Fruit fly (Drosophila melanogaster) whole organism, embryonic: ENCODE results near the gene Trm7-34.

ENCODE experiments used
- Atf3 ChIP-seq: fragments of 200-800 bp; sonication (Bioruptor generic); optimal IDR thresholded peaks from 3 replicates; lab custom pipeline; 2016; ENCODE audit warnings: missing biosample characterization, missing genetic modification characterization
- CG10366 ChIP-seq: fragments of 200-800 bp; sonication (Bioruptor generic); IDR thresholded peaks from 2 replicates; pipeline ENCODE4 v1.3.6; 2022; ENCODE audit warnings: missing biosample characterization, missing genetic modification characterization
- CG10543 ChIP-seq: fragments of 200-800 bp; sonication (Bioruptor generic); optimal IDR thresholded peaks from 3 replicates; lab custom pipeline; 2017; ENCODE audit warnings: missing biosample characterization, mild to moderate bottlenecking, missing genetic modification characterization, moderate library complexity
- CG10565 ChIP-seq: fragments of 200-800 bp; sonication (Bioruptor generic); optimal IDR thresholded peaks from 3 replicates; lab custom pipeline; 2016; ENCODE audit warnings: missing biosample characterization, mild to moderate bottlenecking, missing genetic modification characterization
- CG11560 ChIP-seq: fragments of 200-800 bp; sonication (Bioruptor generic); IDR thresholded peaks from 3 replicates; pipeline ENCODE4 v1.3.6; 2022; ENCODE audit warnings: missing biosample characterization, missing genetic modification characterization
- CG13296 ChIP-seq: fragments of 200-800 bp; sonication (Bioruptor generic); optimal IDR thresholded peaks from 3 replicates; lab custom pipeline; 2018; ENCODE audit warnings: missing biosample characterization, mild to moderate bottlenecking, missing genetic modification characterization
- CG13624 ChIP-seq: fragments of 200-800 bp; sonication (Bioruptor generic); optimal IDR thresholded peaks from 2 replicates; lab custom pipeline; 2016; ENCODE audit warnings: missing biosample characterization, missing genetic modification characterization
- CG17829 ChIP-seq: fragments of 200-800 bp; optimal IDR thresholded peaks from 2 replicates; lab custom pipeline; 2019; ENCODE audit warnings: missing biosample characterization, mild to moderate bottlenecking, missing genetic modification characterization, moderate library complexity
- CG30431 ChIP-seq: fragments of 200-800 bp; sonication (Bioruptor generic); optimal IDR thresholded peaks from 2 replicates; lab custom pipeline; 2017; ENCODE audit warnings: missing biosample characterization, missing genetic modification characterization
- CG3407 ChIP-seq: fragments of 200-800 bp; sonication (Bioruptor generic); optimal IDR thresholded peaks from 2 replicates; lab custom pipeline; 2018; ENCODE audit warnings: missing biosample characterization, mild to moderate bottlenecking, missing genetic modification characterization
- CG34224 ChIP-seq: fragments of 200-800 bp; sonication (Bioruptor generic); IDR thresholded peaks from 3 replicates; pipeline ENCODE4 v1.3.6; 2022; ENCODE audit warnings: missing biosample characterization, missing genetic modification characterization; ENCODE audit not compliant: partially characterized antibody
- CG3995 ChIP-seq: fragments of 200-800 bp; sonication (Bioruptor generic); optimal IDR thresholded peaks from 3 replicates; lab custom pipeline; 2016; ENCODE audit warnings: missing biosample characterization, missing genetic modification characterization
- CG4424 ChIP-seq: fragments of 200-800 bp; sonication (Bioruptor generic); optimal IDR thresholded peaks from 3 replicates; lab custom pipeline; 2016; ENCODE audit warnings: missing biosample characterization, missing genetic modification characterization
- CG6683 ChIP-seq: fragments of 200-800 bp; sonication (Bioruptor generic); optimal IDR thresholded peaks from 2 replicates; lab custom pipeline; 2017; ENCODE audit warnings: missing biosample characterization, mild to moderate bottlenecking, missing genetic modification characterization, missing genetic modification reagents
- CG7271 ChIP-seq: fragments of 200-800 bp; sonication (Bioruptor generic); optimal IDR thresholded peaks from 2 replicates; lab custom pipeline; 2018; ENCODE audit warnings: missing biosample characterization, mild to moderate bottlenecking, missing genetic modification characterization, moderate library complexity
- CG7556 ChIP-seq: fragments of 200-800 bp; sonication (Bioruptor generic); optimal IDR thresholded peaks from 2 replicates; lab custom pipeline; 2017; ENCODE audit warnings: missing biosample characterization, mild to moderate bottlenecking, missing genetic modification characterization
- CG7839 ChIP-seq: fragments of 200-800 bp; sonication (Bioruptor generic); optimal IDR thresholded peaks from 3 replicates; lab custom pipeline; 2018; ENCODE audit warnings: missing biosample characterization, mild to moderate bottlenecking, missing genetic modification characterization, moderate library complexity
- CG7963 ChIP-seq: fragments of 200-800 bp; sonication (Bioruptor generic); IDR thresholded peaks from 3 replicates; pipeline ENCODE4 v1.3.6; 2022; ENCODE audit warnings: missing biosample characterization, missing genetic modification characterization; ENCODE audit not compliant: partially characterized antibody
- CG8478 ChIP-seq: fragments of >200 bp; optimal IDR thresholded peaks from 2 replicates; lab custom pipeline; 2018
- CkIIα-i1 ChIP-seq: fragments of 200-800 bp; sonication (Bioruptor generic); IDR thresholded peaks from 2 replicates; pipeline ENCODE4 v1.3.6; 2022; ENCODE audit warnings: missing biosample characterization, missing genetic modification characterization
- Deaf1 ChIP-seq: fragments of 200-800 bp; optimal IDR thresholded peaks from 3 replicates; lab custom pipeline; 2019; ENCODE audit warnings: missing biosample characterization, mild to moderate bottlenecking, missing genetic modification characterization, moderate library complexity
- ERR ChIP-seq: fragments of 200-800 bp; sonication (Bioruptor generic); optimal IDR thresholded peaks from 2 replicates; lab custom pipeline; 2016; ENCODE audit warnings: missing biosample characterization, missing genetic modification characterization
- Hr3 ChIP-seq: fragments of 200-800 bp; sonication (Bioruptor generic); optimal IDR thresholded peaks from 3 replicates; lab custom pipeline; 2016; ENCODE audit warnings: missing biosample characterization, missing genetic modification characterization
- Oaz ChIP-seq: fragments of 200-800 bp; sonication (Bioruptor generic); IDR thresholded peaks from 2 replicates; pipeline ENCODE4 v1.3.6; 2022; ENCODE audit warnings: missing biosample characterization, missing genetic modification characterization
- Pdp1 ChIP-seq, 2 experiments: fragments of 200-800 bp; sonication (Bioruptor generic); optimal IDR thresholded peaks; 3 replicates each; lab custom pipeline; 2016; ENCODE audit warnings: missing biosample characterization in 2 of 2, missing genetic modification characterization in 2 of 2, mild to moderate bottlenecking in 1 of 2, moderate library complexity in 1 of 2
- Ravus ChIP-seq: fragments of 200-800 bp; sonication (Bioruptor generic); IDR thresholded peaks from 2 replicates; pipeline ENCODE4 v1.3.6; 2022; ENCODE audit warnings: missing biosample characterization, missing genetic modification characterization
- Ssrp ChIP-seq: fragments of 200-800 bp; sonication (Bioruptor generic); optimal IDR thresholded peaks from 2 replicates; lab custom pipeline; 2018; ENCODE audit warnings: missing biosample characterization, mild to moderate bottlenecking, missing genetic modification characterization, moderate library complexity
- Stat92E ChIP-seq, 3 experiments: fragments of >200 bp in 2 of 3; fragments of 200-800 bp in 1 of 3; sonication (Bioruptor generic) in 1 of 3; optimal IDR thresholded peaks; 2 replicates each; lab custom pipeline; 2017 to 2019; ENCODE audit warnings: missing biosample characterization in 3 of 3, missing genetic modification characterization in 3 of 3, mild to moderate bottlenecking in 1 of 3, moderate library complexity in 1 of 3
- TFAM ChIP-seq: fragments of 200-800 bp; sonication (Bioruptor generic); optimal IDR thresholded peaks from 2 replicates; lab custom pipeline; 2017; ENCODE audit warnings: missing biosample characterization, missing genetic modification characterization, inconsistent platforms
- ara ChIP-seq: fragments of 200-800 bp; sonication (Bioruptor generic); IDR thresholded peaks from 2 replicates; pipeline ENCODE4 v1.3.6; 2022; ENCODE audit warnings: missing biosample characterization, missing genetic modification characterization
- ato ChIP-seq: fragments of 200-800 bp; sonication (Bioruptor generic); IDR thresholded peaks from 2 replicates; pipeline ENCODE4 v1.3.6; 2022; ENCODE audit warnings: missing biosample characterization, missing genetic modification characterization; ENCODE audit not compliant: partially characterized antibody
- croc ChIP-seq: fragments of 200-800 bp; sonication (Bioruptor generic); conservative IDR thresholded peaks from 3 replicates; pipeline ENCODE4 v1.3.6; 2022; ENCODE audit warnings: missing biosample characterization, missing genetic modification characterization
- dysf ChIP-seq: fragments of 200-800 bp; sonication (Bioruptor generic); IDR thresholded peaks from 3 replicates; pipeline ENCODE4 v1.3.6; 2022; ENCODE audit warnings: missing biosample characterization, missing genetic modification characterization
- ewg ChIP-seq: fragments of 200-800 bp; sonication (Bioruptor generic); optimal IDR thresholded peaks from 3 replicates; lab custom pipeline; 2017; ENCODE audit warnings: mild to moderate bottlenecking, missing biosample characterization, missing genetic modification reagents, missing genetic modification characterization
- gcm ChIP-seq: fragments of 200-800 bp; sonication (Bioruptor generic); optimal IDR thresholded peaks from 2 replicates; lab custom pipeline; 2019; ENCODE audit warnings: missing biosample characterization, mild to moderate bottlenecking, missing genetic modification characterization, moderate library complexity
- gsb-n ChIP-seq: fragments of 200-800 bp; sonication (Bioruptor generic); optimal IDR thresholded peaks from 3 replicates; lab custom pipeline; 2018; ENCODE audit warnings: missing biosample characterization, mild to moderate bottlenecking, missing genetic modification characterization
- hth ChIP-seq: fragments of >200 bp; optimal IDR thresholded peaks from 2 replicates; lab custom pipeline; 2017; ENCODE audit warnings: inconsistent platforms
- kni ChIP-seq: fragments of 200-800 bp; sonication (Bioruptor generic); optimal IDR thresholded peaks from 3 replicates; lab custom pipeline; 2017; ENCODE audit warnings: mild to moderate bottlenecking, missing biosample characterization, missing genetic modification reagents, missing genetic modification characterization
- luna ChIP-seq: fragments of 200-800 bp; sonication (Bioruptor generic); optimal IDR thresholded peaks from 2 replicates; lab custom pipeline; 2016; ENCODE audit warnings: missing biosample characterization, missing genetic modification characterization
- p53 ChIP-seq: fragments of 200-800 bp; sonication (Bioruptor generic); optimal IDR thresholded peaks from 2 replicates; lab custom pipeline; 2016; ENCODE audit warnings: missing biosample characterization, missing genetic modification characterization
- pb ChIP-seq: fragments of 200-800 bp; sonication (Bioruptor generic); optimal IDR thresholded peaks from 3 replicates; lab custom pipeline; 2016; ENCODE audit warnings: missing biosample characterization, missing genetic modification characterization
- pzg ChIP-seq: fragments of 200-800 bp; sonication (Bioruptor generic); optimal IDR thresholded peaks from 3 replicates; lab custom pipeline; 2018; ENCODE audit warnings: missing biosample characterization, mild to moderate bottlenecking, missing genetic modification characterization, moderate library complexity
- seq ChIP-seq: fragments of 200-800 bp; sonication (Bioruptor generic); IDR thresholded peaks from 2 replicates; pipeline ENCODE4 v1.3.6; 2022; ENCODE audit warnings: missing biosample characterization, missing genetic modification characterization
- sob ChIP-seq: fragments of 200-800 bp; sonication (Bioruptor generic); IDR thresholded peaks from 2 replicates; pipeline ENCODE4 v1.3.6; 2022; ENCODE audit warnings: missing biosample characterization, missing genetic modification characterization
- sqz ChIP-seq: fragments of 200-800 bp; sonication (Bioruptor generic); optimal IDR thresholded peaks from 3 replicates; lab custom pipeline; 2018; ENCODE audit warnings: missing biosample characterization, mild to moderate bottlenecking, missing genetic modification characterization
- sr ChIP-seq: fragments of 200-800 bp; sonication (Bioruptor generic); IDR thresholded peaks from 3 replicates; pipeline ENCODE4 v1.3.6; 2022; ENCODE audit warnings: missing biosample characterization, missing genetic modification characterization
- ssp ChIP-seq: fragments of 200-800 bp; sonication (Bioruptor generic); IDR thresholded peaks from 2 replicates; pipeline ENCODE4 v1.3.6; 2022; ENCODE audit warnings: missing biosample characterization, missing genetic modification characterization
- tin ChIP-seq: fragments of 200-800 bp; sonication (Bioruptor generic); optimal IDR thresholded peaks from 3 replicates; lab custom pipeline; 2016; ENCODE audit warnings: missing biosample characterization, missing genetic modification characterization
- trem ChIP-seq: fragments of 200-800 bp; optimal IDR thresholded peaks from 3 replicates; lab custom pipeline; 2019; ENCODE audit warnings: missing biosample characterization, mild to moderate bottlenecking, missing genetic modification characterization, moderate library complexity
- vvl ChIP-seq: fragments of 200-800 bp; sonication (Bioruptor generic); IDR thresholded peaks from 2 replicates; pipeline ENCODE4 v1.3.6; 2022; ENCODE audit warnings: missing biosample characterization, missing genetic modification characterization

The Trm7-34 gene

DNA sequence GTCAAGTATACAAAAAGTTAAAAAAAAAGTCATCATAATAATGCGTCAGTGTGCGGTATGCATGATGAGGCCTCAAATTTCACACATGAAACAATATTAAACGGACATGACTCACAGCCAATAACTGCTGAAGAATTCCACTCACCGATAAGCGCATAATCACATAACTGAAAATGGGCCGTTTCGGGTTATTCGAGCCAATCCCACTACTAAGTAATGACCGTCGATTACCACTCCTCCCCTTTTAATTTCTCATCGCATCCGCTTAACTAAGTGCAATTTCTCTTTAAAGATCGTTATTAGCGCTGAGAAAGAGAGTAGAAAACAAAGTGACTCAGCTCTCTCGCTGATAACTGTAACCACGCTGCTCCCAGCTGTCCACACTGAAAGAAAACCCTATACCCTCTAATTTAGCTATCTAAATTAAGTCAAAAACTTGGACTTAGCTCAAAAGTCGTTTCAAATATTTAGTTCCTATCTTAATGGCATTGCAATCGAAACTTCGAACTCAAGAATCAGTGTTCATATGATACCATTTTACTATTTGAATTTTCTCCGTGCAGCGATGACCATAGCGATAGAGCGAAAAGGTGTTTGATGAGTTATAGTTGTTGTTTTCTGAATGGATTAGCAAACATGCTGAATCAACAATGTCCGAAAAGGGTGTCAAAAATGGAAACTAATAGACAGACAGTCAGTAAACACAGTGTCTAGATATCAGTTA is 20.8 kb downstream of the Trm7-34 start (continued):
- peak; percentile 79 for TF ChIP-seq ewg (GFP tag; lab: Kevin White, UChicago)
- peak; percentile 90 for TF ChIP-seq CG3407 (GFP tag; lab: Kevin White, UChicago)
- TF ChIP-seq luna (GFP tag; lab: Kevin White, UChicago) = peak; percentile 80
- peak; percentile 39 for TF ChIP-seq CG3995 (GFP tag; lab: Kevin White, UChicago)
- peak; percentile 80 for TF ChIP-seq Hr3 (GFP tag; lab: Kevin White, UChicago)
- peak; percentile 86 for TF ChIP-seq trem (tag; lab: Kevin White, UChicago)
- TF ChIP-seq CG7271 (tag; lab: Kevin White, UChicago) = peak; percentile 42
- peak; percentile 86 for TF ChIP-seq CG10366 (GFP tag; lab: Robert Waterston, UW)
- peak; percentile 67 for TF ChIP-seq kni (GFP tag; lab: Kevin White, UChicago)
- peak; percentile 87 for TF ChIP-seq CG13624 (GFP tag; lab: Kevin White, UChicago)
- no peak for TF ChIP-seq pzg
- peak; percentile 77 for TF ChIP-seq ERR (GFP tag; lab: Kevin White, UChicago)
- TF ChIP-seq CkIIα-i1 (GFP tag; lab: Robert Waterston, UW) = no peak; the same call in 1 of the 2 replicates
- TF ChIP-seq sob = peak; percentile 89
- peak; percentile 82 for TF ChIP-seq gsb-n (tag; lab: Kevin White, UChicago)
- TF ChIP-seq CG10565 (GFP tag; lab: Kevin White, UChicago) = peak; percentile 15
- TF ChIP-seq Pdp1 (GFP tag; optimal IDR thresholded peaks at IDR 0.05; lab: Kevin White, UChicago) = peak; percentile 87
- peak; percentile 80 for TF ChIP-seq Ssrp
- peak; percentile 89 for TF ChIP-seq dysf (GFP tag; lab: Robert Waterston, UW)
- TF ChIP-seq CG34224 (GFP tag; lab: Robert Waterston, UW) = no peak
- TF ChIP-seq CG10543 (GFP tag; lab: Kevin White, UChicago) = no peak
- peak; percentile 76; the same call in 2 of the 3 replicates for TF ChIP-seq sr
- TF ChIP-seq tin (GFP tag; lab: Kevin White, UChicago) = peak; percentile 81
- peak; percentile 67 for TF ChIP-seq TFAM
- TF ChIP-seq Atf3 (GFP tag; lab: Kevin White, UChicago) = peak; percentile 77
- peak; percentile 78 for TF ChIP-seq CG30431 (GFP tag; lab: Kevin White, UChicago)
- no peak for TF ChIP-seq Deaf1 (tag; lab: Kevin White, UChicago)
- TF ChIP-seq Ravus (GFP tag; lab: Robert Waterston, UW) = peak; percentile 73
- peak; percentile 88 for TF ChIP-seq pb
- no peak for TF ChIP-seq CG6683
- TF ChIP-seq gcm (GFP tag; lab: Kevin White, UChicago) = peak; percentile 86
- TF ChIP-seq Stat92E (GFP tag; optimal IDR thresholded peaks at IDR 0.05; lab: Kevin White, UChicago) = no peak
- TF ChIP-seq CG17829 = peak; percentile 87
- peak; percentile 85 for TF ChIP-seq CG7556 (GFP tag; lab: Kevin White, UChicago)
- TF ChIP-seq ara (GFP tag; lab: Robert Waterston, UW) = peak; percentile 85
- TF ChIP-seq ato (GFP tag; lab: Robert Waterston, UW) = no peak
- TF ChIP-seq CG8478 (lab: Kevin White, UChicago) = no peak
- TF ChIP-seq p53 (GFP tag; lab: Kevin White, UChicago) = peak; percentile 46
- peak; percentile 62 for TF ChIP-seq ssp
- no peak for TF ChIP-seq sqz (GFP tag; lab: Kevin White, UChicago)
- peak; percentile 60 for TF ChIP-seq Oaz (GFP tag; lab: Robert Waterston, UW)
- TF ChIP-seq hth (lab: Kevin White, UChicago) = no peak
- TF ChIP-seq CG7839 (tag; lab: Kevin White, UChicago) = peak; percentile 89
- TF ChIP-seq CG4424 = peak; percentile 15
- TF ChIP-seq CG7963 = no peak
- peak; percentile 53; the same call in 1 of the 3 replicates for TF ChIP-seq CG11560 (tag; lab: Robert Waterston, UW)
- peak; percentile 78 for TF ChIP-seq croc (GFP tag; lab: Robert Waterston, UW)
- peak; percentile 80 for TF ChIP-seq seq (GFP tag; lab: Robert Waterston, UW)
- peak; percentile 93 for TF ChIP-seq vvl
- TF ChIP-seq CG13296 (GFP tag; lab: Kevin White, UChicago) = peak; percentile 79
